Fruit fly (Drosophila melanogaster): ENCODE data around the gene CG5172.

The CG5172 gene

DNA sequence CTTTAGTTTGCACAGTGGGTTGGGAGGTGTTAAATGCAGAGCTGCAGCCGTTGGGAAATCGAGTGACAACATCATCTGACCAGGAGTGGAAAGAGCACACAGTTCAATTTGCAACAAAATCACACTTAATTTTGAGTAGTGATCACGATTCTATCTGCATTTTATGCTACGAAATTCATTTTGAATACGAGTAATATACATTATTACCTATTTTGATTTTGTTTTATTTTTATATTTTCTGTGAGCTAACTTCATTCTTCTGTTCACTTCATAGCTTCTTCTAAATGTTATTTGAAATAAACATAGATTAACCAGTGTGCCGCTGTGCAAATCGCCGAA lies 5.4 kb downstream of the CG5172 start, which contains the start of gene CG10598:
Gene CG10598, minus strand, starts transcription at position 187 of the 339 bp plus-strand sequence.
- no peak for TF ChIP-seq insv (optimal IDR thresholded peaks at IDR 0.05)
- no peak for TF ChIP-seq ttk (optimal IDR thresholded peaks at IDR 0.05)
- no peak for TF ChIP-seq h (optimal IDR thresholded peaks at IDR 0.05)
- TF ChIP-seq Sin3A (optimal IDR thresholded peaks at IDR 0.05) = no peak
- TF ChIP-seq Myc (optimal IDR thresholded peaks at IDR 0.05) = no peak
- TF ChIP-seq psq (optimal IDR thresholded peaks at IDR 0.05) = no peak

DNA sequence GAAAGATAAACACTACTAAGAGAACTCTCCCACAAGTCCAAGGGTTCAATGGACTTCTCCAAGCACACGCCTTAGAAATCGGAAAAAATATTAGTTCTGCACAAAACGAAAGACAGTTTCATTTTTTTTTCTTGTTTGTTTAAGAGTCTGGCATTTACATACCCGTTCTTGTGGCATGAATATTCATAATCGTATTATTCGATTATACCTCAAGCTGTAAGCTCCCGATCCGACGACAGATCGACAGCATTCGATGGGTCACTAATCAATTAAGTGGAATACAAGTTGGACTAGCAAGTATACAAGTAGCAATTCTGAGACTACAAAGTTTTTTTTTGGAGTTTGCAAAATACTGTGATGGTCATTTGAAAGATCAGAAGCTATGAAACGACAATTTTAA lies 6.2 kb downstream of the CG5172 start:
- TF ChIP-seq Sin3A (optimal IDR thresholded peaks at IDR 0.05) = no peak
- TF ChIP-seq ttk (optimal IDR thresholded peaks at IDR 0.05) = no peak
- TF ChIP-seq h (optimal IDR thresholded peaks at IDR 0.05) = no peak
- no peak for TF ChIP-seq insv (optimal IDR thresholded peaks at IDR 0.05)
- TF ChIP-seq psq (optimal IDR thresholded peaks at IDR 0.05) = no peak
- no peak for TF ChIP-seq Myc (optimal IDR thresholded peaks at IDR 0.05)

dm6 chrX:17229475-17230169 lies 8.4 kb downstream of the CG5172 start:
- TF ChIP-seq ttk (optimal IDR thresholded peaks at IDR 0.05) (no peak), h (optimal IDR thresholded peaks at IDR 0.05) (no peak), psq (optimal IDR thresholded peaks at IDR 0.05) (no peak), Myc (optimal IDR thresholded peaks at IDR 0.05) (no peak), Sin3A (optimal IDR thresholded peaks at IDR 0.05) (no peak), insv (optimal IDR thresholded peaks at IDR 0.05) (no peak)

DNA sequence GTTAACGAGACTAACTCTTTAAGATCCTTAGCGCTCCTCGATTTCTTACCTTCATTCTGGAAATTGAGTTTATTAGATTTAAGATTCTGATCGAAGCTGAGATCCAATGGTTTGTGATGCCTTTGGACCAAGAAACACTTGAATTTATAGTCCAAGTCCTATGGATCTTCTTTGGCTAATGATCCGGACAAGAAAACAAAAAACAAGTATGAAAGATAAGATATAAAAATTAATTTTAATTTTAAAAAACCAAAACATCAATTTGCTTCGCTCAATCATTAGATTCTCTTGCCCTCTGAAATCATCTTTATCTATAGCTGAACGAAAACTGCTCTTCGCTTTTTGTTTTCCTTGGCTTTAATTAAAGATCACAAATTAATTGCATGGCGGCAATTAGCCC lies 9.7 kb downstream of the CG5172 start, which contains the start of gene CG10597:
Gene CG10597, minus strand, starts transcription at position 101 of the 400 bp plus-strand sequence.
- TF ChIP-seq psq (optimal IDR thresholded peaks at IDR 0.05) = no peak

DNA sequence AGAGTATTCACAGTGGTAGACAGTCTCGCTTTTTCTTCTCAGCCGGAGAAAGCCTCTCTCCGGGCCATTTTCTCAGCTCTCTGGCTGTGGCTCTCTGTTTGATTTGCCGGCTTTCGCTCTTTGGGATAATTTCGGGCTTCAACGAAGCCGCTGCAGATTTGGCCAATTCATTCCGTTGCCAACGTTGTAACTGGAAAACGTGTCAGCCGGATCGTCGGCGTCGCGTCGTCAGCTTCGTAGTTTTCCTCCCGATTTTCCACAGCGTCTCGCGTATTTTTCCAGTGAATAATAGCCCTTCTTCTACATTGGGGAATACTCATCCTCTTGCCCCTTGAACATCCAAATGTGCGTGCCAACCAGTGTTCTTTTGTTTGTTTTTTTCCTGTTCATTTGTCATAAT lies 11.4 kb downstream of the CG5172 start, which contains the start of gene f:
Gene f, plus strand, starts transcription at position 301 of the 400 bp plus-strand sequence.
- TF ChIP-seq ttk (optimal IDR thresholded peaks at IDR 0.05) = no peak
- TF ChIP-seq psq (optimal IDR thresholded peaks at IDR 0.05) = no peak
- TF ChIP-seq Myc (optimal IDR thresholded peaks at IDR 0.05) = no peak
- no peak for TF ChIP-seq h (optimal IDR thresholded peaks at IDR 0.05)
- TF ChIP-seq insv (optimal IDR thresholded peaks at IDR 0.05) = no peak
- TF ChIP-seq Sin3A (optimal IDR thresholded peaks at IDR 0.05) = no peak

DNA sequence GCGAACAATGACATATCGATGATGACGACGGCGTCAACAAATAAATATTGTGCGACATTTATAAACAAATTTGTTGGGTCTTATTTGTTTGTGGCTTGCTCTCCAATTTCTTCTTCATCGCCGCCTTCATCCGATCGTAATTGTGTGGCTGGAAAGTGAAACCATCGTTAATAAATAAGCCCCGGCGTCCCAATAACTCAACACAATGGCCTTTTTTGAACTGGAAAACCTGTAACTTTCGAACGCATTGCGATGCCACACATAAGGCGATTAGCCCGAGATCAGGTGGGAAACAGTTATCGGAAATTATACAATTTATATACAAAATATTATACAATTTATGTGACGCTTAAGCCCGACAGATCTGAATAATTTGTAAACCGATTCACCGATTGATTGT lies 15.2 kb downstream of the CG5172 start:
- no peak for TF ChIP-seq psq (optimal IDR thresholded peaks at IDR 0.05)
- TF ChIP-seq Myc (optimal IDR thresholded peaks at IDR 0.05) = no peak
- no peak for TF ChIP-seq ttk (optimal IDR thresholded peaks at IDR 0.05)
- TF ChIP-seq h (optimal IDR thresholded peaks at IDR 0.05) = no peak
- TF ChIP-seq Sin3A (optimal IDR thresholded peaks at IDR 0.05) = no peak
- TF ChIP-seq insv (optimal IDR thresholded peaks at IDR 0.05) = no peak

- TF ChIP-seq Myc (optimal IDR thresholded peaks at IDR 0.05) = no peak
- TF ChIP-seq insv (optimal IDR thresholded peaks at IDR 0.05) = no peak
- TF ChIP-seq ttk (optimal IDR thresholded peaks at IDR 0.05) = no peak
- no peak for TF ChIP-seq h (optimal IDR thresholded peaks at IDR 0.05)
- no peak for TF ChIP-seq psq (optimal IDR thresholded peaks at IDR 0.05)
- no peak for TF ChIP-seq Sin3A (optimal IDR thresholded peaks at IDR 0.05)
Observed at dm6 chrX:17237421-17237820, 16.2 kb downstream of the CG5172 start.

DNA sequence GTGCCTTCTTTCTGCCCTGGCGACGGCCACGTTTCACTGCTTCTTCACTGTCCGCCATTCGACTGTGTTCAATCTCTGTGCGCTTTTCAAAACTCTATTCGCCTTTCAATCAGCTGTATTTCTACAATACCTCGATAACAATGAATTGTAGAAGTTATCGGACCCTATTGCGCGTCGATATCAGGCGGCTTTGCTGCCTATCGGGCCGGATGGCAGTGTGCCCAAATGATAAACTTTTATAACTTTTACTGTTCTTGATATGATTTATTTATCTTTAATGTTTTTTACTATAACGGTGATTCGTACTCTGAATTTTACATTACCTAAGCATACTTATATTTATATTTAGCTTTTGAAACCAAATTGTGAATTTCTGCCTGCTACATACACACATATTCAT lies 23.6 kb downstream of the CG5172 start, which contains the start of gene CG8915:
Gene CG8915, minus strand, starts transcription at position 148 of the 400 bp plus-strand sequence.
- TF ChIP-seq h (optimal IDR thresholded peaks at IDR 0.05) (no peak), ttk (optimal IDR thresholded peaks at IDR 0.05) (no peak)

dm6 chrX:17246916-17247315 lies 25.7 kb downstream of the CG5172 start, which contains the start of gene CG42854:
Gene CG42854, minus strand, starts transcription at chrX:17247016.
- TF ChIP-seq Sin3A (optimal IDR thresholded peaks at IDR 0.05) = no peak
- no peak for TF ChIP-seq ttk (optimal IDR thresholded peaks at IDR 0.05)
- no peak for TF ChIP-seq psq (optimal IDR thresholded peaks at IDR 0.05)
- no peak for TF ChIP-seq insv (optimal IDR thresholded peaks at IDR 0.05)
- TF ChIP-seq Myc (optimal IDR thresholded peaks at IDR 0.05) = no peak
- TF ChIP-seq h (optimal IDR thresholded peaks at IDR 0.05) = no peak

DNA sequence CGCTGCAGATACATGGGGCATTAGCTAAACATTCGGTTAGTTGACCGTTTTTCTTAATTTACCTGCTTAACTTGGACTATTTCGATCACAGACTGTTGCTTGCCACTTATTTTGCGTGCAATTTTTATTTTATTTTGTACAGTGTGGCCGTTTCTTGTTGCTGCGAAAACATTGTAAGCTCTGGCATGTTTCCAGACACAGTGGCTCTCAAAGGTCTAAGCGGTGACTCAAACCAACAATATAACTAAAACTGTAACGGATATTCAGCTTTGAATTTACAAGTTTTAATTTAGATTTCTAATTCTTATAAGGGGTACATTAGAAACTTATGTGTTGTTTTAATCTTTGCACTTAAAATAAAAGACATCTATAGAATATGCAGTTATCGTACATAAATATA lies 28.1 kb downstream of the CG5172 start, which contains the start of gene CG8675:
Gene CG8675, minus strand, starts transcription at position 177 of the 400 bp plus-strand sequence.
- TF ChIP-seq Sin3A (optimal IDR thresholded peaks at IDR 0.05) = no peak
- TF ChIP-seq insv (optimal IDR thresholded peaks at IDR 0.05) = no peak
- no peak for TF ChIP-seq h (optimal IDR thresholded peaks at IDR 0.05)
- no peak for TF ChIP-seq Myc (optimal IDR thresholded peaks at IDR 0.05)
- no peak for TF ChIP-seq ttk (optimal IDR thresholded peaks at IDR 0.05)
- no peak for TF ChIP-seq psq (optimal IDR thresholded peaks at IDR 0.05)

DNA sequence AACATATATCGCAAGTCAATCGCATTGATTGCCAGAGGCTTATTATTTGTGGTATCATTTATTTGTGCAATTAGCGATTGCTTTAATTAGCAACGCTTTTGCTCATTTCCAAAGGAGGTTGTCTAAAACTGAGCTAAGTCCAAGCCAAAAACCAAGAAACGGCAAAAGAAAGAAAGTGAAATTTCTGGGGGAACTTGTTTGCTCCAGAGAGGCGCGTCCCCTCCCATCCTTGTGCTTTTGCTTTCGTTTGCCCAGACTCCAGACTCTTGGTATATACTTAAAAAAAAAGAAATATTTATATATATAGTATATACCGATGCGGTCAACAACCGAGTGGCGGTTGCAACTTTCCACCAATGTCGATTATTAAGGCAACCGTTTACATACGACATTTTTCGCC lies 32.9 kb downstream of the CG5172 start:
- TF ChIP-seq Myc (optimal IDR thresholded peaks at IDR 0.05) (no peak), insv (optimal IDR thresholded peaks at IDR 0.05) (no peak), h (optimal IDR thresholded peaks at IDR 0.05) (no peak), ttk (optimal IDR thresholded peaks at IDR 0.05) (no peak), psq (optimal IDR thresholded peaks at IDR 0.05) (no peak)

DNA sequence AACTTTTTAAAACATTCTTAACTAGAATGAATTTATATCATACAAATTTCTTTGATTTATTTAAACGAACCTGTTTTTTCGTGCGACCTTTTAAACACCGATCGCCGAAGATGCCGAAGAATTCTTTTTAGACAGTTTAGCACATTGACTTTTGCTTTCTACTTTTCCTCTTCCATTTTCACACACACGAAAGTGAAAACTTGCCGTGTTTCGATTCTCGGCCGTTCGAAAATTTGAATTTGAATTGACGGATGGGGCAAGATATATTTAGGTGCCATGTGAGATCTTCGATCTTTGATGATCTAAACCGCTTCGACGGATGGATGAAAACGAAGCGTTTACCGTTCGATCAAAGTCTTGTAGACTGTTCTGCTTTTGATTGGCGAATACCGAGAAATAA lies 34.4 kb downstream of the CG5172 start:
- TF ChIP-seq h (optimal IDR thresholded peaks at IDR 0.05) = no peak
- no peak for TF ChIP-seq insv (optimal IDR thresholded peaks at IDR 0.05)

DNA sequence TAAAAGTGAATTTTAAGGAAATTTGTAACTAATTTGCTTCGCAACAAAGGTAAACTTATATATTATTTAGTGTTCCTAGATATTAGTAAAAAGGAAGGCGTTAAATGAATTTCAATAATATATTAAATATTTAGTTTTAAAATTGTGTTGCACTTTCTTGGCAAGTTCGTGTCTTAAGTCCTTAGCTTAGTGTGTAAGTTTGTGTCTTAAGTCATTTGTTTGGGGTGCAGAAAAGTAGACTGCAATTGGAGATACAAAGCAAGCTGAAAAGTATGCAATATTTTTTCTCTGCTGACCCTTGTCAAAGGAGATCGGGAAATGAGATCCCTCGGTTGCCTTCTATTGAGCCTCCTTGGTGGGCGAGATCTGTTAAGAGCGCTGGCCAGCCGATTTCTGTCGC lies 40.8 kb downstream of the CG5172 start:
- no peak for TF ChIP-seq insv (optimal IDR thresholded peaks at IDR 0.05)
